Fruit fly (Drosophila melanogaster) whole organism, embryonic: ENCODE measurements around the gene Sfp38D.

Experiments used
- Adf1 ChIP-seq: fragments of 200-800 bp; sonication (Bioruptor generic); IDR thresholded peaks from 2 replicates; pipeline ENCODE4 v1.3.6; 2022; ENCODE audit warnings: missing biosample characterization, missing genetic modification characterization
- CG10147 ChIP-seq: fragments of 200-800 bp; sonication (Bioruptor generic); optimal IDR thresholded peaks from 2 replicates; lab custom pipeline; 2019; ENCODE audit warnings: missing biosample characterization, mild to moderate bottlenecking, missing genetic modification characterization, moderate library complexity
- CG1024 ChIP-seq: fragments of 200-800 bp; sonication (Bioruptor generic); IDR thresholded peaks from 2 replicates; pipeline ENCODE4 v1.3.6; 2022; ENCODE audit warnings: missing biosample characterization, missing genetic modification characterization
- CG10267 ChIP-seq: fragments of 200-800 bp; sonication (Bioruptor generic); optimal IDR thresholded peaks from 2 replicates; lab custom pipeline; 2018; ENCODE audit warnings: missing biosample characterization, mild to moderate bottlenecking, missing genetic modification characterization, moderate library complexity
- CG13123 ChIP-seq: fragments of 200-800 bp; sonication (Bioruptor generic); optimal IDR thresholded peaks from 2 replicates; lab custom pipeline; 2016; ENCODE audit warnings: missing biosample characterization, missing genetic modification characterization
- CG13424 ChIP-seq: fragments of 200-800 bp; sonication (Bioruptor generic); optimal IDR thresholded peaks from 2 replicates; lab custom pipeline; 2019; ENCODE audit warnings: missing biosample characterization, mild to moderate bottlenecking, missing genetic modification characterization, moderate library complexity
- CG13775 ChIP-seq: fragments of 200-800 bp; sonication (Bioruptor generic); optimal IDR thresholded peaks from 3 replicates; lab custom pipeline; 2017; ENCODE audit warnings: missing biosample characterization, mild to moderate bottlenecking, missing genetic modification characterization
- CG14860 ChIP-seq: fragments of 200-800 bp; sonication (Bioruptor generic); IDR thresholded peaks from 3 replicates; pipeline ENCODE4 v1.3.6; 2022; ENCODE audit warnings: missing biosample characterization, missing genetic modification characterization; ENCODE audit not compliant: partially characterized antibody
- CG15696 ChIP-seq: fragments of 200-800 bp; sonication (Bioruptor generic); optimal IDR thresholded peaks from 2 replicates; lab custom pipeline; 2019; ENCODE audit warnings: missing biosample characterization, mild to moderate bottlenecking, missing genetic modification characterization, moderate library complexity
- CG1603 ChIP-seq: fragments of 200-800 bp; sonication (Bioruptor generic); optimal IDR thresholded peaks from 2 replicates; lab custom pipeline; 2019; ENCODE audit warnings: missing biosample characterization, mild to moderate bottlenecking, missing genetic modification characterization, moderate library complexity
- CG1792 ChIP-seq: fragments of 200-800 bp; sonication (Bioruptor generic); optimal IDR thresholded peaks from 2 replicates; lab custom pipeline; 2016; ENCODE audit warnings: missing biosample characterization, missing genetic modification characterization
- CG18011 ChIP-seq: fragments of 200-800 bp; sonication (Bioruptor generic); optimal IDR thresholded peaks from 2 replicates; lab custom pipeline; 2017; ENCODE audit warnings: missing biosample characterization, missing genetic modification characterization, mild to moderate bottlenecking, moderate library complexity, missing genotype
- CG18599 ChIP-seq: fragments of 200-800 bp; sonication (Bioruptor generic); optimal IDR thresholded peaks from 3 replicates; lab custom pipeline; 2017; ENCODE audit warnings: missing biosample characterization, missing genetic modification characterization, mild to moderate bottlenecking, moderate library complexity, missing genetic modification reagents
- CG18764 ChIP-seq: fragments of 200-800 bp; sonication (Bioruptor generic); optimal IDR thresholded peaks from 3 replicates; lab custom pipeline; 2016; ENCODE audit warnings: missing biosample characterization, missing genetic modification characterization
- CG2889 ChIP-seq: fragments of 200-800 bp; sonication (Bioruptor generic); IDR thresholded peaks from 3 replicates; pipeline ENCODE4 v1.3.6; 2022; ENCODE audit warnings: missing biosample characterization, missing genetic modification characterization
- CG30431 ChIP-seq: fragments of 200-800 bp; sonication (Bioruptor generic); optimal IDR thresholded peaks from 2 replicates; lab custom pipeline; 2017; ENCODE audit warnings: missing biosample characterization, missing genetic modification characterization
- CG32772 ChIP-seq: fragments of 200-800 bp; sonication (Bioruptor generic); IDR thresholded peaks from 2 replicates; pipeline ENCODE4 v1.3.6; 2022; ENCODE audit warnings: missing biosample characterization, missing genetic modification characterization
- CG4328 ChIP-seq: fragments of 200-800 bp; sonication (Bioruptor generic); optimal IDR thresholded peaks from 3 replicates; lab custom pipeline; 2017; ENCODE audit warnings: missing biosample characterization, missing genetic modification reagents, missing genetic modification characterization
- CG4404 ChIP-seq: fragments of 200-800 bp; sonication (Bioruptor generic); IDR thresholded peaks from 2 replicates; pipeline ENCODE4 v1.3.6; 2022; ENCODE audit warnings: missing biosample characterization, missing genetic modification characterization
- CG6813 ChIP-seq: fragments of 200-800 bp; sonication (Bioruptor generic); optimal IDR thresholded peaks from 2 replicates; lab custom pipeline; 2017; ENCODE audit warnings: missing biosample characterization, missing genetic modification characterization, mild to moderate bottlenecking, moderate library complexity, missing genetic modification reagents
- CG6854 ChIP-seq: fragments of 200-800 bp; sonication (Bioruptor generic); optimal IDR thresholded peaks from 3 replicates; lab custom pipeline; 2017; ENCODE audit warnings: missing biosample characterization, mild to moderate bottlenecking, missing genetic modification characterization
- Chrac-16 ChIP-seq: fragments of 200-800 bp; sonication (Bioruptor generic); optimal IDR thresholded peaks from 3 replicates; lab custom pipeline; 2016; ENCODE audit warnings: missing biosample characterization, missing genetic modification characterization
- Doc3 ChIP-seq: fragments of 200-800 bp; sonication (Bioruptor generic); IDR thresholded peaks from 3 replicates; pipeline ENCODE4 v1.3.6; 2022; ENCODE audit warnings: missing biosample characterization, missing genetic modification characterization; ENCODE audit not compliant: partially characterized antibody
- Dp ChIP-seq: fragments of 200-800 bp; sonication (Bioruptor generic); optimal IDR thresholded peaks from 2 replicates; lab custom pipeline; 2018; ENCODE audit warnings: missing biosample characterization, mild to moderate bottlenecking, missing genetic modification characterization, moderate library complexity
- ERR ChIP-seq: fragments of 200-800 bp; sonication (Bioruptor generic); optimal IDR thresholded peaks from 2 replicates; lab custom pipeline; 2016; ENCODE audit warnings: missing biosample characterization, missing genetic modification characterization
- Fer1 ChIP-seq: fragments of 200-800 bp; sonication (Bioruptor generic); optimal IDR thresholded peaks from 2 replicates; lab custom pipeline; 2017; ENCODE audit warnings: missing biosample characterization, mild to moderate bottlenecking, missing genetic modification characterization
- GATAe ChIP-seq: fragments of 200-800 bp; sonication (Bioruptor generic); conservative IDR thresholded peaks from 2 replicates; pipeline ENCODE4 v1.3.6; 2022; ENCODE audit warnings: missing biosample characterization, missing genetic modification characterization
- H2.0 ChIP-seq: fragments of 200-800 bp; sonication (Bioruptor generic); IDR thresholded peaks from 2 replicates; pipeline ENCODE4 v1.3.6; 2022; ENCODE audit warnings: missing biosample characterization, missing genetic modification characterization
- HmgD ChIP-seq: fragments of 200-800 bp; sonication (Bioruptor generic); optimal IDR thresholded peaks from 3 replicates; lab custom pipeline; 2016; ENCODE audit warnings: missing biosample characterization, missing genetic modification characterization
- Lpt ChIP-seq: fragments of >200 bp; optimal IDR thresholded peaks from 2 replicates; lab custom pipeline; 2018; ENCODE audit warnings: missing biosample characterization, missing genetic modification characterization
- MTF-1 ChIP-seq: fragments of 200-800 bp; sonication (Bioruptor generic); optimal IDR thresholded peaks from 2 replicates; lab custom pipeline; 2018; ENCODE audit warnings: missing biosample characterization, mild to moderate bottlenecking, missing genetic modification characterization, borderline replicate concordance
- Med ChIP-seq: fragments of 200-800 bp; sonication (Bioruptor generic); peaks from one replicate; lab custom pipeline; 2016; ENCODE audit warnings: missing biosample characterization, missing genetic modification characterization, mild to moderate bottlenecking, inconsistent platforms, moderate library complexity
- az2 ChIP-seq: fragments of 200-800 bp; sonication (Bioruptor generic); optimal IDR thresholded peaks from 3 replicates; lab custom pipeline; 2016; ENCODE audit warnings: missing biosample characterization, missing genetic modification characterization
- cwo ChIP-seq: fragments of 200-800 bp; sonication (Bioruptor generic); optimal IDR thresholded peaks from 3 replicates; lab custom pipeline; 2017; ENCODE audit warnings: missing biosample characterization, missing genetic modification characterization, mild to moderate bottlenecking, moderate library complexity, missing genetic modification reagents
- dmrt99B ChIP-seq: fragments of 200-800 bp; sonication (Bioruptor generic); optimal IDR thresholded peaks from 2 replicates; lab custom pipeline; 2018; ENCODE audit warnings: missing biosample characterization, mild to moderate bottlenecking, missing genetic modification characterization, moderate library complexity
- emc ChIP-seq: fragments of 200-800 bp; sonication (Bioruptor generic); optimal IDR thresholded peaks from 2 replicates; lab custom pipeline; 2016; ENCODE audit warnings: missing biosample characterization, missing genetic modification characterization
- fd64A ChIP-seq: fragments of 200-800 bp; sonication (Bioruptor generic); optimal IDR thresholded peaks from 3 replicates; lab custom pipeline; 2018; ENCODE audit warnings: missing biosample characterization, mild to moderate bottlenecking, missing genetic modification characterization
- gce ChIP-seq: fragments of 200-800 bp; sonication (Bioruptor generic); IDR thresholded peaks from 3 replicates; pipeline ENCODE4 v1.3.6; 2022; ENCODE audit warnings: missing biosample characterization, missing genetic modification characterization
- gfzf ChIP-seq: fragments of 200-800 bp; sonication (Bioruptor generic); optimal IDR thresholded peaks from 2 replicates; lab custom pipeline; 2016; ENCODE audit warnings: missing biosample characterization, mild to moderate bottlenecking, missing genetic modification characterization, moderate library complexity
- gro ChIP-seq: fragments of 200-800 bp; sonication (Bioruptor generic); optimal IDR thresholded peaks from 2 replicates; lab custom pipeline; 2016; ENCODE audit warnings: missing biosample characterization, missing genetic modification characterization
- her ChIP-seq: fragments of 200-800 bp; sonication (Bioruptor generic); optimal IDR thresholded peaks from 2 replicates; lab custom pipeline; 2016; ENCODE audit warnings: missing biosample characterization, missing genetic modification characterization
- lov ChIP-seq, 2 experiments: fragments of 200-800 bp in 1 of 2; fragments of >200 bp in 1 of 2; sonication (Bioruptor generic) in 1 of 2; IDR thresholded peaks in 1 of 2; optimal IDR thresholded peaks in 1 of 2; 2 replicates in 1 of 2; 3 replicates in 1 of 2; pipeline versions ENCODE4 v1.3.6 to Lab custom; 2017 to 2022; ENCODE audit warnings: missing biosample characterization in 1 of 2, missing genetic modification characterization in 1 of 2
- oc ChIP-seq: fragments of 200-800 bp; sonication (Bioruptor generic); optimal IDR thresholded peaks from 2 replicates; lab custom pipeline; 2018; ENCODE audit warnings: missing biosample characterization, mild to moderate bottlenecking, missing genetic modification characterization, moderate library complexity
- pho ChIP-seq: fragments of 200-800 bp; sonication (Bioruptor generic); optimal IDR thresholded peaks from 2 replicates; lab custom pipeline; 2016; ENCODE audit warnings: missing biosample characterization, missing genetic modification characterization
- tin ChIP-seq: fragments of 200-800 bp; sonication (Bioruptor generic); optimal IDR thresholded peaks from 3 replicates; lab custom pipeline; 2016; ENCODE audit warnings: missing biosample characterization, missing genetic modification characterization
- toy ChIP-seq: fragments of 200-800 bp; sonication (Bioruptor generic); IDR thresholded peaks from 2 replicates; pipeline ENCODE4 v1.3.6; 2022; ENCODE audit warnings: missing biosample characterization, missing genetic modification characterization
- tx ChIP-seq: fragments of 200-800 bp; sonication (Bioruptor generic); optimal IDR thresholded peaks from 2 replicates; lab custom pipeline; 2016; ENCODE audit warnings: missing biosample characterization, missing genetic modification characterization
- wek ChIP-seq: fragments of 200-800 bp; sonication (Bioruptor generic); optimal IDR thresholded peaks from 3 replicates; lab custom pipeline; 2018; ENCODE audit warnings: missing biosample characterization, mild to moderate bottlenecking, missing genetic modification characterization, moderate library complexity
- z ChIP-seq: fragments of 200-800 bp; sonication (Bioruptor generic); IDR thresholded peaks from 3 replicates; pipeline ENCODE4 v1.3.6; 2022; ENCODE audit warnings: missing biosample characterization, missing genetic modification characterization

Gene Sfp38D

dm6 chr2L:20645394-20645869, 4.7 kb downstream of the Sfp38D start, which contains the start of the genes phr6-4 and CG2608 (continued):
- peak; percentile 88 for TF ChIP-seq pho (GFP tag; lab: Kevin White, UChicago)
- peak; percentile 56 for TF ChIP-seq MTF-1 (GFP tag; lab: Kevin White, UChicago)
- peak; percentile 49 for TF ChIP-seq GATAe
- peak; percentile 82 for TF ChIP-seq CG18011
- TF ChIP-seq CG2889 (GFP tag; lab: Robert Waterston, UW): peak; percentile 91
- peak; percentile 95 for TF ChIP-seq CG13424
- peak; percentile 93 for TF ChIP-seq dmrt99B (tag; lab: Kevin White, UChicago)
- TF ChIP-seq CG32772 (GFP tag; lab: Robert Waterston, UW): peak; percentile 83
- TF ChIP-seq tx (GFP tag; lab: Kevin White, UChicago): peak; percentile 81
- TF ChIP-seq CG14860: no peak
- peak; percentile 65 for TF ChIP-seq her (GFP tag; lab: Kevin White, UChicago)
- TF ChIP-seq CG15696 (tag; lab: Kevin White, UChicago): peak; percentile 87
- no peak for TF ChIP-seq Doc3 (GFP tag; lab: Robert Waterston, UW)
- TF ChIP-seq Fer1 (GFP tag; lab: Kevin White, UChicago): peak; percentile 93
- peak; percentile 92 for TF ChIP-seq Chrac-16 (GFP tag; lab: Kevin White, UChicago)
- TF ChIP-seq wek (GFP tag; lab: Kevin White, UChicago): peak; percentile 77
- peak; percentile 73 for TF ChIP-seq H2.0
- peak; percentile 95 for TF ChIP-seq CG10147 (GFP tag; lab: Kevin White, UChicago)
- peak; percentile 62 for TF ChIP-seq emc (GFP tag; lab: Kevin White, UChicago)
- TF ChIP-seq CG1024 (GFP tag; lab: Robert Waterston, UW): no peak; the same call in 1 of the 2 replicates
- TF ChIP-seq toy (GFP tag; lab: Robert Waterston, UW): peak; percentile 64
- TF ChIP-seq CG30431: peak; percentile 86
- TF ChIP-seq CG1603 (tag; lab: Kevin White, UChicago): peak; percentile 77
- peak; percentile 70 for TF ChIP-seq Dp
- peak; percentile 78 for TF ChIP-seq CG13123
- TF ChIP-seq cwo (GFP tag; lab: Kevin White, UChicago): peak; percentile 81
- peak; percentile 95 for TF ChIP-seq az2 (GFP tag; lab: Kevin White, UChicago)
- TF ChIP-seq gfzf (GFP tag; lab: Kevin White, UChicago): peak; percentile 67
- peak; percentile 89 for TF ChIP-seq CG10267
- TF ChIP-seq gce (GFP tag; lab: Robert Waterston, UW): 0 out of 3 replicates have a peak, but pooled peaks have one; percentile 62
- TF ChIP-seq z: no peak
- TF ChIP-seq fd64A (GFP tag; lab: Kevin White, UChicago): peak; percentile 75
- TF ChIP-seq CG18764 (GFP tag; lab: Kevin White, UChicago): peak; percentile 91
- TF ChIP-seq HmgD (GFP tag; lab: Kevin White, UChicago): peak; percentile 60
- TF ChIP-seq ERR: peak; percentile 34
- TF ChIP-seq CG13775 (GFP tag; lab: Kevin White, UChicago): peak; percentile 94
- TF ChIP-seq Lpt: no peak
- TF ChIP-seq CG1792: peak; percentile 78
- TF ChIP-seq Adf1 (GFP tag; lab: Robert Waterston, UW): peak; percentile 56
- no peak for TF ChIP-seq lov (optimal IDR thresholded peaks at IDR 0.05; lab: Kevin White, UChicago)
- 0 out of 3 replicates have a peak, but pooled peaks have one; percentile 69 for TF ChIP-seq lov (GFP tag; IDR thresholded peaks at IDR 0.05; lab: Robert Waterston, UW)
- no peak for TF ChIP-seq oc (tag; lab: Kevin White, UChicago)
- peak; percentile 85 for TF ChIP-seq CG6813 (GFP tag; lab: Kevin White, UChicago)
- TF ChIP-seq CG18599: peak; percentile 93
- peak; percentile 76 for TF ChIP-seq CG4404 (GFP tag; lab: Robert Waterston, UW)
- TF ChIP-seq Med (GFP tag; lab: Kevin White, UChicago): peak; percentile 97
- TF ChIP-seq CG4328 (GFP tag; lab: Kevin White, UChicago): peak; percentile 78
- TF ChIP-seq CG6854: peak; percentile 82
- peak; percentile 90 for TF ChIP-seq gro (GFP tag; lab: Kevin White, UChicago)
- TF ChIP-seq tin (GFP tag; lab: Kevin White, UChicago): peak; percentile 92
